Fruit fly (Drosophila melanogaster) S2 (cell line): ENCODE results near the gene mora.

ENCODE experiments used
- CG8478 ChIP-seq: fragments of >200 bp; optimal IDR thresholded peaks from 2 replicates; lab custom pipeline; 2018
- CTCF ChIP-seq, 2 experiments: fragments of >200 bp; optimal IDR thresholded peaks; 2 replicates each; lab custom pipeline; 2018

DNA sequence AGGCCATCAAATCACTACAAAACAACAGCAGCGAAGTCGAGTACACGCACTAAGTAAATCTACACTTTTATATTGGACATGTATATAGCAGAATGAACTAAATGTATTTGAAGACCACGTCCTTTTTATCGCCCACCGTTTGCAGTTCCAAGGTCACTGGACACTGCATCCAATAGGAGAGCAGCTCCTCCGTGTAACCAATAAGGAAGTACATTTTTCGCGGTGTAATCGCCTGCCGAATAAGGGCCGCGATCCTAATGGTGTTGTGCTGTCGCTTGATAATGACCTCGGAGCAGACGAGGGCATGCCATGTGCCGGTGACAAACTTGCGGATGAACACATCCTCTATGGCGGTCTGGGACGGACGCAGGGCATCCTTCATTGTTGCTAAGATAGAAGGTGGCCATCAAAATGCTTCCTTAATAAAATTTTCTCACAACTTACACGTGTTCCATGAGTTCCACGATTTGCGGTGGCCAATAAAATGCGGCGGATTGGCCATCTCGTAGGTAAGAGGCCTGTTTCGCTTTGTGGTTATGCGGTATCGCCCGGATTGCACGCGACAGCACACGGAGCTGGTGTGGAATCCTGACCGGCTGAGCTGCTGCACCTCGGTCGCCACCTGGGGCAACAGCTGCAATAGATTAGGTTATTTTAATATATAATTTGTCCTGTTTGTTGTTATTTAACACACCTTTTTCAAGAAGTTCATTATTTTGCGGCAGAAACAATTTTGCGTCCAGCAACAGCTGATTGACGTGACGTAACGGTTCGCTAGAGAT lies 23.2 kb upstream of the mora start, which contains the start of gene mRpS24:
- TF ChIP-seq CG8478 (lab: Kevin White, UChicago) (no peak), CTCF (optimal IDR thresholded peaks at IDR 0.05; lab: Kevin White, UChicago) (no peak)
